Fruit fly (Drosophila melanogaster) Kc167 (cell line): ENCODE data around the gene Ttc30.

Experiments
- Myc ChIP-seq: fragments of >200 bp; optimal IDR thresholded peaks from 2 replicates; lab custom pipeline; 2017; ENCODE audit warnings: missing external identifiers
- Sin3A ChIP-seq: fragments of >200 bp; optimal IDR thresholded peaks from 2 replicates; lab custom pipeline; 2018; ENCODE audit warnings: missing external identifiers
- h ChIP-seq: fragments of >200 bp; optimal IDR thresholded peaks from 3 replicates; lab custom pipeline; 2018; ENCODE audit warnings: missing external identifiers
- insv ChIP-seq: fragments of >200 bp; optimal IDR thresholded peaks from 3 replicates; lab custom pipeline; 2018; ENCODE audit warnings: missing external identifiers
- psq ChIP-seq: fragments of >200 bp; optimal IDR thresholded peaks from 2 replicates; lab custom pipeline; 2017; ENCODE audit warnings: missing external identifiers
- ttk ChIP-seq: sonication (Bioruptor generic); optimal IDR thresholded peaks from 2 replicates; lab custom pipeline; 2017; ENCODE audit warnings: missing external identifiers

Ttc30 gene

dm6 chr2L:13130291-13130690 lies 23.7 kb downstream of the Ttc30 start, which contains the start of gene CG5122:
Gene CG5122, plus strand, starts transcription at chr2L:13130591.
- TF ChIP-seq Sin3A (lab: Kevin White, UChicago) (no peak), psq (no peak), h (lab: Kevin White, UChicago) (no peak), insv (lab: Kevin White, UChicago) (no peak), ttk (no peak), Myc (lab: Kevin White, UChicago) (no peak)

- TF ChIP-seq Myc (lab: Kevin White, UChicago) (no peak), insv (lab: Kevin White, UChicago) (no peak), Sin3A (lab: Kevin White, UChicago) (no peak), ttk (no peak), psq (no peak), h (lab: Kevin White, UChicago) (no peak)
Measured at dm6 chr2L:13135929-13136328, 29.3 kb downstream of the Ttc30 start.

- TF ChIP-seq Sin3A (lab: Kevin White, UChicago) (no peak), ttk (no peak), insv (lab: Kevin White, UChicago) (no peak), Myc (lab: Kevin White, UChicago) (no peak), h (lab: Kevin White, UChicago) (no peak), psq (no peak)
Measured at dm6 chr2L:13140891-13141290, 34.3 kb downstream of the Ttc30 start.

dm6 chr2L:13142803-13143202 lies 36.2 kb downstream of the Ttc30 start, which contains the start of gene CG9928:
Gene CG9928, minus strand, starts transcription at chr2L:13142903.
- no peak for TF ChIP-seq Myc (lab: Kevin White, UChicago)
- no peak for TF ChIP-seq ttk
- TF ChIP-seq Sin3A (lab: Kevin White, UChicago), result no peak
- TF ChIP-seq psq, result no peak
- no peak for TF ChIP-seq insv (lab: Kevin White, UChicago)
- TF ChIP-seq h (lab: Kevin White, UChicago), result no peak

- TF ChIP-seq psq, result no peak
- no peak for TF ChIP-seq Sin3A (lab: Kevin White, UChicago)
- no peak for TF ChIP-seq ttk
- TF ChIP-seq insv (lab: Kevin White, UChicago), result no peak
- no peak for TF ChIP-seq h (lab: Kevin White, UChicago)
- TF ChIP-seq Myc (lab: Kevin White, UChicago), result no peak
Measured at dm6 chr2L:13143522-13143921, 36.9 kb downstream of the Ttc30 start, which contains the start of gene CG16978. Gene CG16978, minus strand, starts transcription at chr2L:13143622.

dm6 chr2L:13145035-13145683 lies 38.6 kb downstream of the Ttc30 start:
- no peak for TF ChIP-seq insv (lab: Kevin White, UChicago)
- no peak for TF ChIP-seq Myc (lab: Kevin White, UChicago)
- TF ChIP-seq psq, result no peak
- no peak for TF ChIP-seq h (lab: Kevin White, UChicago)
- TF ChIP-seq Sin3A (lab: Kevin White, UChicago), result no peak
- TF ChIP-seq ttk, result no peak

- no peak for TF ChIP-seq insv (lab: Kevin White, UChicago)
- no peak for TF ChIP-seq psq
- no peak for TF ChIP-seq h (lab: Kevin White, UChicago)
- TF ChIP-seq ttk, result no peak
- TF ChIP-seq Sin3A (lab: Kevin White, UChicago), result no peak
- no peak for TF ChIP-seq Myc (lab: Kevin White, UChicago)
Measured at dm6 chr2L:13146254-13146653, 39.6 kb downstream of the Ttc30 start.

dm6 chr2L:13154313-13154712 lies 47.7 kb downstream of the Ttc30 start:
- TF ChIP-seq h (lab: Kevin White, UChicago) (no peak), Myc (lab: Kevin White, UChicago) (no peak)

- no peak for TF ChIP-seq insv (lab: Kevin White, UChicago)
Measured at dm6 chr2L:13156349-13156748, 49.7 kb downstream of the Ttc30 start.

- TF ChIP-seq h (lab: Kevin White, UChicago) (no peak), insv (lab: Kevin White, UChicago) (no peak), Myc (lab: Kevin White, UChicago) (no peak), psq (no peak), Sin3A (lab: Kevin White, UChicago) (no peak), ttk (no peak)
Measured at dm6 chr2L:13157903-13158302, 51.3 kb downstream of the Ttc30 start.

- TF ChIP-seq insv (lab: Kevin White, UChicago) (no peak), psq (no peak), Sin3A (lab: Kevin White, UChicago) (no peak), h (lab: Kevin White, UChicago) (no peak), Myc (lab: Kevin White, UChicago) (no peak), ttk (no peak)
Measured at dm6 chr2L:13158510-13158909, 51.9 kb downstream of the Ttc30 start, which contains the start of gene Pk34A. Gene Pk34A, plus strand, starts transcription at chr2L:13158810.
